Fruit fly (Drosophila melanogaster): ENCODE measurements around the gene CG7903.

DNA sequence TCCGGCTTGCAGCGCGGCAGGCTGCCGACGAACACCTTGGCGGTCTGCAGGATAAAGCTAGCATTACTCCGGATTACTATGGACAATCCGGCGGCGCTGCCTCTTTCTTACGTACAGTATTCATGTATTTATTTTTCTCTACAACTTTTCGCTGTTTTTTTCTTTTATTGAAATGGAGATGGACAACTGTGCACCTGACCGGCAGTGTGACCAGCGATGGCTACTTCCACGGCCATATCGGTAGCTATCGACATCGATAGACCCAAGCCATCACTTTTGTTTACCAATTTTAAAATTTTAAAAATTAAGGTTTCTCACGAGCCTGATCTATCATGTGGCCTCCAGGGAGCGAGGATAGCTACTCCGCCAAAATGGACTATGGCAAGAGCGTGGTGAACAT is at the start of gene CG7903, which contains the start of gene Sas-6:
- TF ChIP-seq CG8478 (optimal IDR thresholded peaks at IDR 0.05), result no peak
- no peak for TF ChIP-seq psq (optimal IDR thresholded peaks at IDR 0.05)
- no peak for TF ChIP-seq EcR (GFP tag; optimal IDR thresholded peaks at IDR 0.05)
- no peak for TF ChIP-seq Dll (optimal IDR thresholded peaks at IDR 0.05)
- no peak for TF ChIP-seq pan (optimal IDR thresholded peaks at IDR 0.05)
- TF ChIP-seq usp (GFP tag; optimal IDR thresholded peaks at IDR 0.05), result no peak
